Worm (Caenorhabditis elegans) whole organism, young adult: ENCODE results near the gene C06E2.5.

Experiments used
- B0336.3 ChIP-seq: fragments of 200-800 bp; sonication (Bioruptor generic); IDR thresholded peaks from 2 replicates; pipeline ENCODE4 v1.3.6; 2022; ENCODE audit warnings: missing genetic modification characterization, missing compliant biosample characterization
- D2030.7 ChIP-seq: fragments of 200-800 bp; sonication (Bioruptor generic); IDR thresholded peaks from 2 replicates; pipeline ENCODE4 v1.3.6; 2022; ENCODE audit warnings: missing genetic modification reagents, missing genetic modification characterization, missing compliant biosample characterization
- F10E7.11 ChIP-seq: sonication (generic microtip); optimal IDR thresholded peaks from 2 replicates; lab custom pipeline; 2017; ENCODE audit warnings: mild to moderate bottlenecking, missing genetic modification characterization, moderate library complexity, missing compliant biosample characterization
- F33H1.4 ChIP-seq: fragments of 200-800 bp; sonication (Bioruptor generic); IDR thresholded peaks from 2 replicates; pipeline ENCODE4 v1.3.6; 2022; ENCODE audit warnings: missing genetic modification reagents, missing genetic modification characterization, missing compliant biosample characterization
- F57A8.1 ChIP-seq: fragments of 200-800 bp; sonication (Bioruptor generic); optimal IDR thresholded peaks from 2 replicates; lab custom pipeline; 2018; ENCODE audit warnings: mild to moderate bottlenecking, missing genetic modification characterization, moderate library complexity, missing compliant biosample characterization
- F57C9.4 ChIP-seq: sonication (generic microtip); optimal IDR thresholded peaks from 2 replicates; lab custom pipeline; 2017; ENCODE audit warnings: mild to moderate bottlenecking, missing genetic modification characterization, missing compliant biosample characterization
- T26A5.8 ChIP-seq: sonication (generic microtip); optimal IDR thresholded peaks from 2 replicates; lab custom pipeline; 2016; ENCODE audit warnings: missing genetic modification characterization, missing compliant biosample characterization
- Y53F4B.3 ChIP-seq: fragments of 200-800 bp; sonication (Bioruptor generic); IDR thresholded peaks from 2 replicates; pipeline ENCODE4 v1.3.6; 2022; ENCODE audit warnings: missing genetic modification reagents, missing genetic modification characterization, missing compliant biosample characterization
- Y53G8AR.9 ChIP-seq: fragments of 200-800 bp; sonication (Bioruptor generic); conservative IDR thresholded peaks from 2 replicates; pipeline ENCODE4 v1.3.6; 2022; ENCODE audit warnings: missing genetic modification reagents, missing genetic modification characterization, missing compliant biosample characterization
- Y56A3A.18 ChIP-seq: fragments of 200-800 bp; sonication (Bioruptor generic); IDR thresholded peaks from 2 replicates; pipeline ENCODE4 v1.3.6; 2022; ENCODE audit warnings: missing genetic modification reagents, missing genetic modification characterization, missing compliant biosample characterization
- Y67H2A.10 ChIP-seq: fragments of 200-800 bp; sonication (Bioruptor generic); conservative IDR thresholded peaks from 2 replicates; pipeline ENCODE4 v1.3.6; 2022; ENCODE audit warnings: missing genetic modification reagents, missing genetic modification characterization, missing compliant biosample characterization
- Y79H2A.3 ChIP-seq: fragments of 200-800 bp; sonication (Bioruptor generic); conservative IDR thresholded peaks from 2 replicates; pipeline ENCODE4 v1.3.6; 2022; ENCODE audit warnings: missing genetic modification reagents, missing genetic modification characterization, missing compliant biosample characterization
- Y95B8A.8 ChIP-seq: fragments of 200-800 bp; sonication (Bioruptor generic); IDR thresholded peaks from 2 replicates; pipeline ENCODE4 v1.3.6; 2022; ENCODE audit warnings: missing genetic modification reagents, missing genetic modification characterization, missing compliant biosample characterization
- ama-1 ChIP-seq, 3 experiments: fragments of 150-350 bp in 1 of 3; sonication (generic microtip) in 2 of 3; optimal IDR thresholded peaks; 2 replicates each; lab custom pipeline; 2014 to 2018; ENCODE audit warnings: missing biosample characterization in 2 of 3, missing genetic modification characterization in 2 of 3, missing genetic modification reagents in 2 of 3
- aptf-2 ChIP-seq: fragments of 200-800 bp; sonication (Bioruptor generic); conservative IDR thresholded peaks from 2 replicates; pipeline ENCODE4 v1.3.6; 2022; ENCODE audit warnings: missing genetic modification reagents, missing genetic modification characterization, missing compliant biosample characterization
- athp-1 ChIP-seq: sonication (generic microtip); optimal IDR thresholded peaks from 2 replicates; lab custom pipeline; 2017; ENCODE audit warnings: mild to moderate bottlenecking, missing genetic modification characterization, missing compliant biosample characterization
- attf-3 ChIP-seq: fragments of 200-800 bp; sonication (Bioruptor generic); conservative IDR thresholded peaks from 2 replicates; pipeline ENCODE4 v1.3.6; 2022; ENCODE audit warnings: missing genetic modification reagents, missing genetic modification characterization, missing compliant biosample characterization
- cebp-1 ChIP-seq, 2 experiments: fragments of 200-800 bp in 1 of 2; sonication (Bioruptor generic) in 1 of 2; sonication (generic microtip) in 1 of 2; IDR thresholded peaks in 1 of 2; optimal IDR thresholded peaks in 1 of 2; 2 replicates each; pipeline versions ENCODE4 v1.3.6 to Lab custom; 2017 to 2022; ENCODE audit warnings: missing compliant biosample characterization in 2 of 2, missing genetic modification characterization in 2 of 2, mild to moderate bottlenecking in 1 of 2, missing genetic modification reagents in 1 of 2, moderate library complexity in 1 of 2
- ceh-58 ChIP-seq: fragments of 200-800 bp; sonication (Bioruptor generic); IDR thresholded peaks from 2 replicates; pipeline ENCODE4 v1.3.6; 2022; ENCODE audit warnings: missing genetic modification characterization, missing compliant biosample characterization
- ceh-79 ChIP-seq: sonication (generic microtip); optimal IDR thresholded peaks from 2 replicates; lab custom pipeline; 2017; ENCODE audit warnings: mild to moderate bottlenecking, missing genetic modification characterization, missing compliant biosample characterization
- die-1 ChIP-seq: sonication (generic microtip); optimal IDR thresholded peaks from 2 replicates; lab custom pipeline; 2016; ENCODE audit warnings: missing genotype, mild to moderate bottlenecking, missing genetic modification characterization, missing compliant biosample characterization
- dox-1 ChIP-seq: fragments of 200-800 bp; sonication (Bioruptor generic); IDR thresholded peaks from 2 replicates; pipeline ENCODE4 v1.3.6; 2022; ENCODE audit warnings: missing genetic modification reagents, missing genetic modification characterization, missing compliant biosample characterization
- egl-18 ChIP-seq: fragments of 200-800 bp; sonication (Bioruptor generic); IDR thresholded peaks from 2 replicates; pipeline ENCODE4 v1.3.6; 2022; ENCODE audit warnings: missing genetic modification reagents, missing genetic modification characterization, missing compliant biosample characterization
- egl-44 ChIP-seq: fragments of 200-800 bp; sonication (Bioruptor generic); IDR thresholded peaks from 2 replicates; pipeline ENCODE4 v1.3.6; 2022; ENCODE audit warnings: missing genetic modification reagents, missing genetic modification characterization, missing compliant biosample characterization
- gei-17 ChIP-seq: fragments of 200-800 bp; sonication (Bioruptor generic); optimal IDR thresholded peaks from 2 replicates; lab custom pipeline; 2018; ENCODE audit warnings: mild to moderate bottlenecking, missing genetic modification characterization, missing compliant biosample characterization
- him-1 ChIP-seq: sonication (generic microtip); optimal IDR thresholded peaks from 2 replicates; lab custom pipeline; 2016; ENCODE audit warnings: missing genotype, missing genetic modification reagents, missing genetic modification characterization, missing compliant biosample characterization
- hlh-26 ChIP-seq: fragments of 200-800 bp; sonication (Bioruptor generic); conservative IDR thresholded peaks from 2 replicates; pipeline ENCODE4 v1.3.6; 2022; ENCODE audit warnings: missing genetic modification reagents, missing genetic modification characterization, missing compliant biosample characterization
- hmg-1.2 ChIP-seq: fragments of 200-800 bp; sonication (Bioruptor generic); IDR thresholded peaks from 2 replicates; pipeline ENCODE4 v1.3.6; 2022; ENCODE audit warnings: missing genetic modification reagents, missing genetic modification characterization, missing compliant biosample characterization
- hmg-20 ChIP-seq: fragments of 200-800 bp; sonication (Bioruptor generic); IDR thresholded peaks from 2 replicates; pipeline ENCODE4 v1.3.6; 2022; ENCODE audit warnings: missing genetic modification reagents, missing genetic modification characterization, missing compliant biosample characterization
- let-607 ChIP-seq, 2 experiments: fragments of 200-800 bp in 1 of 2; sonication (Bioruptor generic) in 1 of 2; sonication (generic microtip) in 1 of 2; optimal IDR thresholded peaks; 2 replicates each; lab custom pipeline; 2016 to 2018; ENCODE audit warnings: mild to moderate bottlenecking in 2 of 2, missing compliant biosample characterization in 2 of 2, missing genetic modification characterization in 2 of 2, moderate library complexity in 2 of 2, missing genotype in 1 of 2
- lin-26 ChIP-seq: fragments of 200-800 bp; sonication (Bioruptor generic); IDR thresholded peaks from 2 replicates; pipeline ENCODE4 v1.3.6; 2022; ENCODE audit warnings: missing genetic modification reagents, missing genetic modification characterization, missing compliant biosample characterization
- lin-40 ChIP-seq: sonication (generic microtip); optimal IDR thresholded peaks from 2 replicates; lab custom pipeline; 2016; ENCODE audit warnings: missing genetic modification characterization, mild to moderate bottlenecking, missing compliant biosample characterization, missing genotype, missing genetic modification reagents
- madf-8 ChIP-seq: fragments of 200-800 bp; sonication (Bioruptor generic); conservative IDR thresholded peaks from 2 replicates; pipeline ENCODE4 v1.3.6; 2022; ENCODE audit warnings: missing genetic modification reagents, missing genetic modification characterization, missing compliant biosample characterization
- nhr-120 ChIP-seq: fragments of 200-800 bp; sonication (Bioruptor generic); IDR thresholded peaks from 2 replicates; pipeline ENCODE4 v1.3.6; 2022; ENCODE audit warnings: missing genetic modification characterization, missing compliant biosample characterization
- nhr-90 ChIP-seq: sonication (generic microtip); optimal IDR thresholded peaks from 2 replicates; lab custom pipeline; 2016; ENCODE audit warnings: missing genotype, mild to moderate bottlenecking, missing genetic modification characterization, missing compliant biosample characterization
- rec-8 ChIP-seq, 2 experiments: sonication (generic microtip); optimal IDR thresholded peaks; 2 replicates each; lab custom pipeline; 2016; ENCODE audit warnings: mild to moderate bottlenecking in 2 of 2, missing genetic modification characterization in 2 of 2, missing genetic modification reagents in 2 of 2, missing genotype in 2 of 2, missing biosample characterization in 1 of 2, missing compliant biosample characterization in 1 of 2, moderate library complexity in 1 of 2
- rpc-1 ChIP-seq, 2 experiments: fragments of 150-350 bp in 1 of 2; sonication (generic microtip) in 1 of 2; optimal IDR thresholded peaks; 2 replicates each; lab custom pipeline; 2014 to 2018; ENCODE audit warnings: missing biosample characterization in 1 of 2, missing genetic modification characterization in 1 of 2, missing genetic modification reagents in 1 of 2, missing genotype in 1 of 2
- snpc-1.1 ChIP-seq: sonication (generic microtip); optimal IDR thresholded peaks from 2 replicates; lab custom pipeline; 2017; ENCODE audit warnings: missing genetic modification characterization, mild to moderate bottlenecking, missing compliant biosample characterization, antibody characterized with exemption, moderate library complexity, missing genotype, missing genetic modification reagents; ENCODE audit not compliant: insufficient read depth
- snpc-3.4 ChIP-seq: sonication (generic microtip); optimal IDR thresholded peaks from 2 replicates; lab custom pipeline; 2017; ENCODE audit warnings: missing genetic modification characterization, mild to moderate bottlenecking, missing compliant biosample characterization, antibody characterized with exemption, moderate library complexity, missing genotype, missing genetic modification reagents
- tbp1 ChIP-seq: fragments of 200-800 bp; sonication (Bioruptor generic); optimal IDR thresholded peaks from 2 replicates; lab custom pipeline; 2018; ENCODE audit warnings: mild to moderate bottlenecking, missing genetic modification characterization, missing compliant biosample characterization
- zfh-2 ChIP-seq: fragments of 200-800 bp; sonication (Bioruptor generic); conservative IDR thresholded peaks from 2 replicates; pipeline ENCODE4 v1.3.6; 2022; ENCODE audit warnings: missing genetic modification reagents, missing genetic modification characterization, missing compliant biosample characterization
- zim-3 ChIP-seq: sonication (generic microtip); optimal IDR thresholded peaks from 2 replicates; lab custom pipeline; 2017; ENCODE audit warnings: mild to moderate bottlenecking, missing genetic modification characterization, moderate library complexity, missing compliant biosample characterization
- ztf-26 ChIP-seq: sonication (generic microtip); optimal IDR thresholded peaks from 2 replicates; lab custom pipeline; 2017; ENCODE audit warnings: missing genetic modification characterization, missing compliant biosample characterization

The C06E2.5 gene

ce11 chrX:8838176-8838575, 19.6 kb downstream of the C06E2.5 start (continued):
- peak; percentile 40 for TF ChIP-seq nhr-90 (tag; lab: Kevin White, UChicago)
- peak; percentile 45 for TF ChIP-seq him-1
- peak; percentile 87 for TF ChIP-seq tbp1 (GFP tag; lab: Kevin White, UChicago)
- no peak for TF ChIP-seq lin-40 (tag; lab: Kevin White, UChicago)
- 0 out of 2 replicates have a peak, but pooled peaks have one; percentile 47 for TF ChIP-seq dox-1 (GFP tag; lab: Robert Waterston, UW)
- no peak for TF ChIP-seq snpc-3.4 (tag; lab: Kevin White, UChicago)
- peak; percentile 23 to 65 for TF ChIP-seq rec-8 (tag; optimal IDR thresholded peaks at IDR 0.05; lab: Kevin White, UChicago)
- TF ChIP-seq die-1 (tag; lab: Kevin White, UChicago): peak; percentile 70
- peak; percentile 92 for TF ChIP-seq rpc-1 (optimal IDR thresholded peaks at IDR 0.05; lab: Kevin White, UChicago)
- peak; percentile 89 for TF ChIP-seq rpc-1 (tag; optimal IDR thresholded peaks at IDR 0.05; lab: Kevin White, UChicago)
- TF ChIP-seq hmg-1.2 (GFP tag; lab: Robert Waterston, UW): peak; percentile 58
- 0 out of 2 replicates have a peak, but pooled peaks have one; percentile 80 for TF ChIP-seq Y56A3A.18 (GFP tag; lab: Robert Waterston, UW)
- no peak for TF ChIP-seq cebp-1 (GFP tag; IDR thresholded peaks at IDR 0.05; lab: Robert Waterston, UW)
- peak; percentile 20 for TF ChIP-seq cebp-1 (tag; optimal IDR thresholded peaks at IDR 0.05; lab: Kevin White, UChicago)
- TF ChIP-seq lin-26: peak; percentile 92
- TF ChIP-seq D2030.7 (GFP tag; lab: Robert Waterston, UW): peak; percentile 66

- TF ChIP-seq Y53F4B.3 (peak; percentile 77; the same call in 1 of the 2 replicates), T26A5.8 (tag; lab: Kevin White, UChicago) (peak; percentile 92), rpc-1 (optimal IDR thresholded peaks at IDR 0.05; lab: Kevin White, UChicago) (peak; percentile 98), rpc-1 (tag; optimal IDR thresholded peaks at IDR 0.05; lab: Kevin White, UChicago) (peak; percentile 97), Y53G8AR.9 (GFP tag; lab: Robert Waterston, UW) (peak; percentile 68; the same call in 1 of the 2 replicates), hlh-26 (0 out of 2 replicates have a peak, but pooled peaks have one; percentile 54), athp-1 (tag; lab: Kevin White, UChicago) (peak; percentile 86), tbp1 (GFP tag; lab: Kevin White, UChicago) (peak; percentile 100), Y95B8A.8 (peak; percentile 78), nhr-120 (GFP tag; lab: Robert Waterston, UW) (no peak), Y56A3A.18 (GFP tag; lab: Robert Waterston, UW) (peak; percentile 94), ama-1 (optimal IDR thresholded peaks at IDR 0.05; lab: Kevin White, UChicago) (no peak), ama-1 (GFP tag; optimal IDR thresholded peaks at IDR 0.05; lab: Kevin White, UChicago) (peak; percentile 79 to 92), gei-17 (GFP tag; lab: Kevin White, UChicago) (peak; percentile 88), zim-3 (peak; percentile 88), zfh-2 (GFP tag; lab: Robert Waterston, UW) (no peak; the same call in none of the 2 replicates), F57A8.1 (peak; percentile 88), nhr-90 (tag; lab: Kevin White, UChicago) (peak; percentile 88), egl-18 (peak; percentile 91), ceh-58 (GFP tag; lab: Robert Waterston, UW) (0 out of 2 replicates have a peak, but pooled peaks have one; percentile 83), aptf-2 (GFP tag; lab: Robert Waterston, UW) (0 out of 2 replicates have a peak, but pooled peaks have one; percentile 53), F33H1.4 (GFP tag; lab: Robert Waterston, UW) (no peak), attf-3 (GFP tag; lab: Robert Waterston, UW) (peak; percentile 68), let-607 (tag; optimal IDR thresholded peaks at IDR 0.05; lab: Kevin White, UChicago) (peak; percentile 72 to 84), F57C9.4 (tag; lab: Kevin White, UChicago) (peak; percentile 71), Y67H2A.10 (GFP tag; lab: Robert Waterston, UW) (peak; percentile 72; the same call in 1 of the 2 replicates), snpc-1.1 (tag; lab: Kevin White, UChicago) (peak; percentile 34), ceh-79 (tag; lab: Kevin White, UChicago) (peak; percentile 79), madf-8 (0 out of 2 replicates have a peak, but pooled peaks have one; percentile 25), egl-44 (GFP tag; lab: Robert Waterston, UW) (peak; percentile 94), ztf-26 (tag; lab: Kevin White, UChicago) (peak; percentile 86), hmg-20 (GFP tag; lab: Robert Waterston, UW) (peak; percentile 89), B0336.3 (GFP tag; lab: Robert Waterston, UW) (peak; percentile 90), F10E7.11 (tag; lab: Kevin White, UChicago) (peak; percentile 84), Y79H2A.3 (peak; percentile 52; the same call in 1 of the 2 replicates)
Measured at ce11 chrX:8835887-8836348, 21.8 kb downstream of the C06E2.5 start, which contains the start of gene C28G1.2. Gene C28G1.2 (plus strand): TSS chrX:8836016.
